Fruit fly (Drosophila melanogaster) whole organism: ENCODE results near the gene D19A.
A peak's percentile ranks its signal among the peaks of the same experiment; 100 is the strongest.

Experiments
- CG8478 ChIP-seq: fragments of >200 bp; optimal IDR thresholded peaks from 2 replicates; lab custom pipeline; 2018; ENCODE audit warnings: inconsistent platforms
- Dll ChIP-seq: fragments of >200 bp; optimal IDR thresholded peaks from 2 replicates; lab custom pipeline; 2017
- EcR ChIP-seq, 2 experiments: fragments of >200 bp; optimal IDR thresholded peaks; 2 replicates each; lab custom pipeline; 2017; ENCODE audit warnings: missing biosample characterization in 2 of 2, missing genetic modification characterization in 2 of 2, missing genetic modification reagents in 2 of 2
- pan ChIP-seq: fragments of >200 bp; optimal IDR thresholded peaks from 2 replicates; lab custom pipeline; 2017
- psq ChIP-seq: fragments of >200 bp; optimal IDR thresholded peaks from 2 replicates; lab custom pipeline; 2017
- usp ChIP-seq: fragments of >200 bp; optimal IDR thresholded peaks from 2 replicates; lab custom pipeline; 2017; ENCODE audit warnings: missing biosample characterization, missing genetic modification characterization, mixed read lengths

D19A gene

dm6 chr3L:6188995-6189927 lies at the start of gene D19A, which contains the start of gene CG7386:
TSS of gene D19A (minus strand) at chr3L:6189123.
TSS of gene CG7386 (plus strand) at chr3L:6189745.
- TF ChIP-seq Dll (no peak), usp (GFP tag; lab: Kevin White, UChicago) (no peak), EcR (GFP tag; optimal IDR thresholded peaks at IDR 0.05; lab: Kevin White, UChicago) (no peak), psq (lab: Kevin White, UChicago) (no peak), CG8478 (no peak), pan (lab: Kevin White, UChicago) (no peak)

dm6 chr3L:6234035-6234434 lies 45.1 kb upstream of the D19A start, which contains the start of gene CG42714:
TSS of gene CG42714 (minus strand) at chr3L:6234056.
- no peak for TF ChIP-seq Dll
- no peak for TF ChIP-seq usp (GFP tag; lab: Kevin White, UChicago)
- TF ChIP-seq EcR (GFP tag; optimal IDR thresholded peaks at IDR 0.05; lab: Kevin White, UChicago), result no peak
- TF ChIP-seq psq (lab: Kevin White, UChicago), result no peak
- no peak for TF ChIP-seq CG8478
- no peak for TF ChIP-seq pan (lab: Kevin White, UChicago)

dm6 chr3L:6233281-6233680 lies 44.4 kb upstream of the D19A start, which contains the start of gene BG642312:
TSS of gene BG642312 (minus strand) at chr3L:6233381.
- no peak for TF ChIP-seq Dll

dm6 chr3L:6232261-6232660 lies 43.3 kb upstream of the D19A start, which contains the start of gene CG13299:
TSS of gene CG13299 (minus strand) at chr3L:6232361.
- TF ChIP-seq CG8478, result no peak
- no peak for TF ChIP-seq Dll
- no peak for TF ChIP-seq pan (lab: Kevin White, UChicago)
- no peak for TF ChIP-seq usp (GFP tag; lab: Kevin White, UChicago)
- no peak for TF ChIP-seq psq (lab: Kevin White, UChicago)
- TF ChIP-seq EcR (GFP tag; optimal IDR thresholded peaks at IDR 0.05; lab: Kevin White, UChicago), result no peak

- TF ChIP-seq psq (lab: Kevin White, UChicago) (no peak), usp (GFP tag; lab: Kevin White, UChicago) (no peak), EcR (GFP tag; optimal IDR thresholded peaks at IDR 0.05; lab: Kevin White, UChicago) (no peak), pan (lab: Kevin White, UChicago) (no peak), CG8478 (no peak), Dll (no peak)
Observed at dm6 chr3L:6220187-6220586, 31.3 kb upstream of the D19A start, which contains the start of gene CG33946. TSS of gene CG33946 (plus strand) at chr3L:6220578.

dm6 chr3L:6218517-6219155 lies 29.7 kb upstream of the D19A start:
- TF ChIP-seq psq (lab: Kevin White, UChicago), result peak; percentile 9
- TF ChIP-seq usp (GFP tag; lab: Kevin White, UChicago), result no peak

dm6 chr3L:6217806-6218205 lies 28.9 kb upstream of the D19A start, which contains the start of gene LanA:
TSS of gene LanA (minus strand) at chr3L:6218022.
- TF ChIP-seq usp (GFP tag; lab: Kevin White, UChicago) (no peak), EcR (GFP tag; optimal IDR thresholded peaks at IDR 0.05; lab: Kevin White, UChicago) (no peak), pan (lab: Kevin White, UChicago) (no peak), psq (lab: Kevin White, UChicago) (no peak), CG8478 (no peak), Dll (no peak)

dm6 chr3L:6217212-6217611 lies 28.3 kb upstream of the D19A start:
- TF ChIP-seq pan (lab: Kevin White, UChicago), result no peak
- TF ChIP-seq EcR (GFP tag; optimal IDR thresholded peaks at IDR 0.05; lab: Kevin White, UChicago), result no peak
- no peak for TF ChIP-seq CG8478
- TF ChIP-seq usp (GFP tag; lab: Kevin White, UChicago), result no peak
- TF ChIP-seq psq (lab: Kevin White, UChicago), result no peak
- no peak for TF ChIP-seq Dll

dm6 chr3L:6216787-6217078 lies 27.8 kb upstream of the D19A start:
- TF ChIP-seq Dll (no peak), CG8478 (no peak), EcR (GFP tag; optimal IDR thresholded peaks at IDR 0.05; lab: Kevin White, UChicago) (no peak), usp (GFP tag; lab: Kevin White, UChicago) (no peak), pan (lab: Kevin White, UChicago) (no peak), psq (lab: Kevin White, UChicago) (no peak)

- TF ChIP-seq Dll (no peak), EcR (GFP tag; optimal IDR thresholded peaks at IDR 0.05; lab: Kevin White, UChicago) (no peak), CG8478 (no peak), pan (lab: Kevin White, UChicago) (no peak), usp (GFP tag; lab: Kevin White, UChicago) (no peak), psq (lab: Kevin White, UChicago) (no peak)
Observed at dm6 chr3L:6215976-6216786, 27.3 kb upstream of the D19A start.

dm6 chr3L:6200173-6200572 lies 11.2 kb upstream of the D19A start, which contains the start of gene CG8219:
TSS of gene CG8219 (plus strand) at chr3L:6200473.
- no peak for TF ChIP-seq pan (lab: Kevin White, UChicago)
- TF ChIP-seq psq (lab: Kevin White, UChicago), result no peak
- no peak for TF ChIP-seq Dll
- TF ChIP-seq CG8478, result no peak
- TF ChIP-seq EcR (GFP tag; optimal IDR thresholded peaks at IDR 0.05; lab: Kevin White, UChicago), result no peak
- no peak for TF ChIP-seq usp (GFP tag; lab: Kevin White, UChicago)
